Fruit fly (Drosophila melanogaster) ovary, adult (tissue): ENCODE data around the gene CG15544.

ENCODE experiments used
- CG17801 ChIP-seq: fragments of 200-800 bp; optimal IDR thresholded peaks from 2 replicates; lab custom pipeline; 2019; ENCODE audit warnings: missing biosample characterization, mild to moderate bottlenecking, missing genetic modification characterization, moderate library complexity; ENCODE audit not compliant: partially characterized antibody

The CG15544 gene

dm6 chr3R:30827544-30827943 is at the start of gene CG15544:
Gene CG15544, plus strand, starts transcription at chr3R:30827819.
- no peak for TF ChIP-seq CG17801 (GFP tag; lab: Kevin White, UChicago)

DNA sequence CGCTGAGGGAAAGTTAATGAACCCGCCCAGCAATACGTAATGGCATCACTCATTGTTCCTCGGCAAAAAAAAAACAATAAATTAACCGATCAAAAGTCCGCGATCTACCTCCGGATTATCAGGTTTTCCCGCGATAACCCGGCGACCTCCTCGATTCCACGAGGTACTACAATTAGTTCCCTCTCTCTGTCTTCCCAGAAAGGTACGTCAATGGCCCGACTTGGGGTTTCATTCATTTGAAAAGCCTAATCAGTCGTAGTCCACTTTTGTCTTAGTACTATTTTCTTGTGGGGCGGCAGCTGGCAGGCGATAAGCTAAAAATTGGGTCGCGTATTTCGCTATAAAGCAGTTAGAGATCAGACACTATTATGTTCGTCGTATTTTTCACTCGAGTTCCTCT is 48.4 kb upstream of the CG15544 start:
- TF ChIP-seq CG17801 (GFP tag; lab: Kevin White, UChicago), result no peak

dm6 chr3R:30780451-30780850 is 47.2 kb upstream of the CG15544 start:
- TF ChIP-seq CG17801 (GFP tag; lab: Kevin White, UChicago), result no peak

dm6 chr3R:30781116-30781515 is 46.5 kb upstream of the CG15544 start:
- TF ChIP-seq CG17801 (GFP tag; lab: Kevin White, UChicago), result no peak

dm6 chr3R:30781661-30782120 is 45.9 kb upstream of the CG15544 start:
- peak; percentile 82 for TF ChIP-seq CG17801 (GFP tag; lab: Kevin White, UChicago)

DNA sequence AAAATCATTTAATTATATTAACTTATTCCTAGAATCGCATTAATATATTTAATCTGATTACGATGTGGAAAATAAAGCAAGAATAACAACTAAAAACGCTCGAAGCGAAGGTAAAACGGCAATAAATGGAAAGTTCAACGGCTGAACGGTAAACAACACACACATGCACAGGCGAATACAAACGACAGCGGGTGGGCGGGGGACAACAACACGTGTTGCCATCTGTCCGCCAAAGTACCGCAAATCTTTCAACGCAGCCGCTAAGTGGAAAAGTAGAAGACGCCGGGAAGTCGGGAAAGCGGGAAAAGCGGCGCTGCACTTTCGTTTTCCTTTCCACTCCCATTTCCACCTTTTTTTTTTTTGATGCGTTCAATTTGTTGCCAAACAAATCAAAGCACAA is 45.1 kb upstream of the CG15544 start:
- no peak for TF ChIP-seq CG17801 (GFP tag; lab: Kevin White, UChicago)

dm6 chr3R:30789363-30789762 is 38.3 kb upstream of the CG15544 start:
- no peak for TF ChIP-seq CG17801 (GFP tag; lab: Kevin White, UChicago)

- no peak for TF ChIP-seq CG17801 (GFP tag; lab: Kevin White, UChicago)
Observed at dm6 chr3R:30792959-30793358, 34.7 kb upstream of the CG15544 start.

dm6 chr3R:30794564-30795313 is 32.9 kb upstream of the CG15544 start:
- TF ChIP-seq CG17801 (GFP tag; lab: Kevin White, UChicago), result no peak

- TF ChIP-seq CG17801 (GFP tag; lab: Kevin White, UChicago), result no peak
Observed at dm6 chr3R:30796715-30797114, 30.9 kb upstream of the CG15544 start.

dm6 chr3R:30797323-30797911 is 30.2 kb upstream of the CG15544 start:
- no peak for TF ChIP-seq CG17801 (GFP tag; lab: Kevin White, UChicago)

DNA sequence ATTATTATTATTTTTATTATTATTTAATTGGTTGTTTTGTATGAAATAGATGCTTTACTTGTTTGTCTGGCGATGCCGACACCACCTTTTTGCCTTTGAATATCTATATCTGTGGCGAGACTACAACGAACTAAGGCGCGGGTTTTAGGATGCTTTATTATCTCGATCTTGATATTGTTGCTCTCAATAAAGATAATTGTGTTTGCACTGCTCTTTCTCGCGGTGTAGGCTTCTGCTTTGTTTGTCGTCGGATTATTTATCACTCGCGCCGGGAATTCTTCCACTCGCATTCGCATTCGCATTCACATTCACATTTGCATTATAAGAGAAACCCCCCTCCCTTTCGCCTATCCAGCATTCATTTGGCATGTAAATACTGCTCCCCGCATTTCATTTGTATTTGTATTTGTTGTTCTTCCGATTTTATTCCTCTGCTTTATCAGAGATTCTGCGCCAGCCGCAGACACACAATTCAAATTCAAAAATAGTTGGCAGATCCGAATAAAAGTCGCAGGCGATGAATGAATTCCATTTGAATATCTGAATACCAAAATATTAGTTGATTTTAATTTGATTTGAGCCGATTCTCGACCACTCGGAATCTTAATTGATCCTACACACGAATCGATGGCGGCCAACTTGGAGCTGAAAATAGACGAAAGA is 27.2 kb upstream of the CG15544 start:
- TF ChIP-seq CG17801 (GFP tag; lab: Kevin White, UChicago), result no peak

DNA sequence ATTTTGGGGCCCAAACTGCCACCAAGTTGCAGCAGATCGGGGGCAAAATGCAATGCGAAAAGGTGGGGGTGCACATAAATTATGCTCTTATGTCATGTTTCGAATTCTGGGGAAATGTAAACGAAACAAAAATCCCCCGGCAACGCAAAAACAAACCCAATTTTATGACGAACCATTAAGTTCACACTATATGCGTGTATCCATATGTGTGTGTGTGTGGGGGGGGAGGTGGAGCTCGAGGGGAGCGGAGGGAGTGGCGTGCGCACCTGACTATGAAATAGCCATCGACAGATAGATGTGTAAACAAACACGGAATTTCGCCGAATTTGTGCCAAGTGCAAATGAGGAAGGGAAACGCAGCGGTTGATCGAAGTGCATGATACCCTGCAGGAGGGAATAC is 26.2 kb upstream of the CG15544 start:
- no peak for TF ChIP-seq CG17801 (GFP tag; lab: Kevin White, UChicago)

DNA sequence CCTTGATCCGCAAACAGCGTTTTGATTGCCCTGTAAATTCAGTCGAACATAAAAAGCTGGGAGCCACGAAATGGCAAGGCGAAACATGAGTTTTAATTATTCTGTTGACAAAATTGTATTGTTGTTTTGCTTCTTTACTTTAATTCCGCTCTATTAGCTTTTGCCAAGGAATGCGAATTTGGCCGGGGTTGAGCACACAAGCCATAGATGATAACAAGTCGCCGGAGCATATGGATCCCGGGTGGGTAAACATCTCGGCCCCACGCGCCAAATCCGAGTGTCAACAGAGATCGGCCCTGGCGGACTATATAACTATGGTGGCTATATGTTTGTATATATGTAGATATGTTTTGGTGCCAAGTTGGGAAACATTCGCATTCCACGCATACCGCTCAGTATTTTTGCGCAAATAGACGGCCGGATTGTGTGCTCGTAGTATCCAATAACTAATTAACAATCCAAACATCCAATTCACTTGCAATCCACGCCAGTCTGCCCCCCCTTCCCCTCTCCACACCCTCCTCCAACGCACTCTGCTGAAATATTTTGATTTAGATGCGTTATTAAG is 25.4 kb upstream of the CG15544 start:
- no peak for TF ChIP-seq CG17801 (GFP tag; lab: Kevin White, UChicago)

- no peak for TF ChIP-seq CG17801 (GFP tag; lab: Kevin White, UChicago)
Observed at dm6 chr3R:30802779-30803178, 24.8 kb upstream of the CG15544 start.
